Fruit fly (Drosophila melanogaster) whole organism, embryonic: ENCODE measurements around the gene trr.

Source experiments
- Antp ChIP-seq: fragments of 200-800 bp; sonication (Bioruptor generic); optimal IDR thresholded peaks from 3 replicates; lab custom pipeline; 2016; ENCODE audit warnings: missing biosample characterization, missing genetic modification characterization
- B-H2 ChIP-seq: fragments of 200-800 bp; sonication (Bioruptor generic); optimal IDR thresholded peaks from 2 replicates; lab custom pipeline; 2018; ENCODE audit warnings: missing biosample characterization, mild to moderate bottlenecking, missing genetic modification characterization
- CG10209 ChIP-seq: fragments of 200-800 bp; sonication (Bioruptor generic); optimal IDR thresholded peaks from 3 replicates; lab custom pipeline; 2017; ENCODE audit warnings: missing biosample characterization, mild to moderate bottlenecking, missing genetic modification characterization, missing genetic modification reagents
- CG1024 ChIP-seq: fragments of 200-800 bp; sonication (Bioruptor generic); IDR thresholded peaks from 2 replicates; pipeline ENCODE4 v1.3.6; 2022; ENCODE audit warnings: missing biosample characterization, missing genetic modification characterization
- CG10565 ChIP-seq: fragments of 200-800 bp; sonication (Bioruptor generic); optimal IDR thresholded peaks from 3 replicates; lab custom pipeline; 2016; ENCODE audit warnings: missing biosample characterization, mild to moderate bottlenecking, missing genetic modification characterization
- CG13624 ChIP-seq: fragments of 200-800 bp; sonication (Bioruptor generic); optimal IDR thresholded peaks from 2 replicates; lab custom pipeline; 2016; ENCODE audit warnings: missing biosample characterization, missing genetic modification characterization
- CG1603 ChIP-seq: fragments of 200-800 bp; sonication (Bioruptor generic); optimal IDR thresholded peaks from 2 replicates; lab custom pipeline; 2019; ENCODE audit warnings: missing biosample characterization, mild to moderate bottlenecking, missing genetic modification characterization, moderate library complexity
- CG16779 ChIP-seq: fragments of 200-800 bp; sonication (Bioruptor generic); IDR thresholded peaks from 2 replicates; pipeline ENCODE4 v1.3.6; 2022; ENCODE audit warnings: missing biosample characterization, missing genetic modification characterization
- CG17612 ChIP-seq: fragments of 200-800 bp; sonication (Bioruptor generic); IDR thresholded peaks from 2 replicates; pipeline ENCODE4 v1.3.6; 2022; ENCODE audit warnings: missing biosample characterization, missing genetic modification characterization
- CG18476 ChIP-seq: fragments of 200-800 bp; sonication (Bioruptor generic); optimal IDR thresholded peaks from 2 replicates; lab custom pipeline; 2016; ENCODE audit warnings: missing biosample characterization, mild to moderate bottlenecking, missing genetic modification characterization
- CG2129 ChIP-seq: fragments of 200-800 bp; sonication (Bioruptor generic); IDR thresholded peaks from 2 replicates; pipeline ENCODE4 v1.3.6; 2022; ENCODE audit warnings: missing biosample characterization, missing genetic modification characterization; ENCODE audit not compliant: partially characterized antibody
- CG2678 ChIP-seq: fragments of 200-800 bp; sonication (Bioruptor generic); optimal IDR thresholded peaks from 3 replicates; lab custom pipeline; 2019; ENCODE audit warnings: missing biosample characterization, mild to moderate bottlenecking, missing genetic modification characterization, moderate library complexity
- CG30020 ChIP-seq: fragments of 200-800 bp; optimal IDR thresholded peaks from 2 replicates; lab custom pipeline; 2019; ENCODE audit warnings: missing biosample characterization, mild to moderate bottlenecking, missing genetic modification characterization, moderate library complexity
- CG34376 ChIP-seq: fragments of 200-800 bp; sonication (Bioruptor generic); optimal IDR thresholded peaks from 2 replicates; lab custom pipeline; 2018; ENCODE audit warnings: missing biosample characterization, mild to moderate bottlenecking, missing genetic modification characterization
- CG3726 ChIP-seq: fragments of 200-800 bp; sonication (Bioruptor generic); IDR thresholded peaks from 3 replicates; pipeline ENCODE4, ENCODE4 v1.3.6; 2022; ENCODE audit warnings: missing biosample characterization, missing genetic modification characterization
- CG4730 ChIP-seq: fragments of 200-800 bp; sonication (Bioruptor generic); IDR thresholded peaks from 2 replicates; pipeline ENCODE4 v1.3.6; 2022; ENCODE audit warnings: missing biosample characterization, missing genetic modification characterization
- CG6175 ChIP-seq: fragments of 200-800 bp; sonication (Bioruptor generic); IDR thresholded peaks from 3 replicates; pipeline ENCODE4 v1.3.6; 2022; ENCODE audit warnings: missing biosample characterization, missing genetic modification characterization
- CG7556 ChIP-seq: fragments of 200-800 bp; sonication (Bioruptor generic); optimal IDR thresholded peaks from 2 replicates; lab custom pipeline; 2017; ENCODE audit warnings: missing biosample characterization, mild to moderate bottlenecking, missing genetic modification characterization
- CG8388 ChIP-seq: fragments of 200-800 bp; sonication (Bioruptor generic); optimal IDR thresholded peaks from 2 replicates; lab custom pipeline; 2019; ENCODE audit warnings: missing biosample characterization, mild to moderate bottlenecking, missing genetic modification characterization, moderate library complexity
- CG9932 ChIP-seq: fragments of 200-800 bp; sonication (Bioruptor generic); IDR thresholded peaks from 2 replicates; pipeline ENCODE4 v1.3.6; 2022; ENCODE audit warnings: missing biosample characterization, missing genetic modification characterization
- Chrac-16 ChIP-seq: fragments of 200-800 bp; sonication (Bioruptor generic); optimal IDR thresholded peaks from 3 replicates; lab custom pipeline; 2016; ENCODE audit warnings: missing biosample characterization, missing genetic modification characterization
- Dfd ChIP-seq, 2 experiments: fragments of >200 bp; optimal IDR thresholded peaks; 2 replicates each; lab custom pipeline; 2017; ENCODE audit warnings: missing biosample characterization in 2 of 2, missing genetic modification characterization in 2 of 2
- E2f1 ChIP-seq: fragments of 200-800 bp; sonication (Bioruptor generic); IDR thresholded peaks from 2 replicates; pipeline ENCODE4 v1.3.6; 2022; ENCODE audit warnings: missing biosample characterization, missing genetic modification characterization
- Elba2 ChIP-seq: fragments of 200-800 bp; sonication (Bioruptor generic); optimal IDR thresholded peaks from 3 replicates; lab custom pipeline; 2016; ENCODE audit warnings: missing biosample characterization, missing genetic modification characterization
- Gsc ChIP-seq: fragments of 200-800 bp; sonication (Bioruptor generic); IDR thresholded peaks from 2 replicates; pipeline ENCODE4 v1.3.6; 2022; ENCODE audit warnings: missing biosample characterization, missing genetic modification characterization
- H15 ChIP-seq: fragments of 200-800 bp; sonication (Bioruptor generic); IDR thresholded peaks from 3 replicates; pipeline ENCODE4 v1.3.6; 2022; ENCODE audit warnings: missing biosample characterization, missing genetic modification characterization
- HLH3B ChIP-seq: fragments of 200-800 bp; sonication (Bioruptor generic); IDR thresholded peaks from 2 replicates; pipeline ENCODE4 v1.3.6; 2022; ENCODE audit warnings: missing biosample characterization, missing genetic modification characterization
- HLHmδ ChIP-seq: fragments of 200-800 bp; sonication (Bioruptor generic); optimal IDR thresholded peaks from 2 replicates; lab custom pipeline; 2018; ENCODE audit warnings: missing biosample characterization, mild to moderate bottlenecking, missing genetic modification characterization, moderate library complexity
- HmgD ChIP-seq: fragments of 200-800 bp; sonication (Bioruptor generic); optimal IDR thresholded peaks from 3 replicates; lab custom pipeline; 2016; ENCODE audit warnings: missing biosample characterization, missing genetic modification characterization
- Med ChIP-seq: fragments of 200-800 bp; sonication (Bioruptor generic); peaks from one replicate; lab custom pipeline; 2016; ENCODE audit warnings: missing biosample characterization, missing genetic modification characterization, mild to moderate bottlenecking, inconsistent platforms, moderate library complexity
- Mrtf ChIP-seq: fragments of 200-800 bp; sonication (Bioruptor generic); IDR thresholded peaks from 3 replicates; pipeline ENCODE4 v1.3.6; 2022; ENCODE audit warnings: missing biosample characterization, missing genetic modification characterization
- NC2β ChIP-seq: fragments of 200-800 bp; sonication (Bioruptor generic); optimal IDR thresholded peaks from 2 replicates; lab custom pipeline; 2016; ENCODE audit warnings: missing biosample characterization, missing genetic modification characterization
- Oli ChIP-seq: fragments of 200-800 bp; sonication (Bioruptor generic); optimal IDR thresholded peaks from 2 replicates; lab custom pipeline; 2018; ENCODE audit warnings: missing biosample characterization, mild to moderate bottlenecking, missing genetic modification characterization, moderate library complexity
- amos ChIP-seq: fragments of 200-800 bp; sonication (Bioruptor generic); IDR thresholded peaks from 2 replicates; pipeline ENCODE4 v1.3.6; 2022; ENCODE audit warnings: missing biosample characterization, missing genetic modification characterization; ENCODE audit not compliant: partially characterized antibody
- ato ChIP-seq: fragments of 200-800 bp; sonication (Bioruptor generic); IDR thresholded peaks from 2 replicates; pipeline ENCODE4 v1.3.6; 2022; ENCODE audit warnings: missing biosample characterization, missing genetic modification characterization; ENCODE audit not compliant: partially characterized antibody
- bcd ChIP-seq: fragments of 200-800 bp; sonication (Bioruptor generic); optimal IDR thresholded peaks from 2 replicates; lab custom pipeline; 2017; ENCODE audit warnings: missing biosample characterization, mild to moderate bottlenecking, missing genetic modification characterization
- dimm ChIP-seq: fragments of 200-800 bp; sonication (Bioruptor generic); IDR thresholded peaks from 2 replicates; pipeline ENCODE4 v1.3.6; 2022; ENCODE audit warnings: missing biosample characterization, missing genetic modification characterization
- dmrt11E ChIP-seq: fragments of 200-800 bp; sonication (Bioruptor generic); optimal IDR thresholded peaks from 3 replicates; lab custom pipeline; 2018; ENCODE audit warnings: missing biosample characterization, mild to moderate bottlenecking, missing genetic modification characterization, moderate library complexity
- fru ChIP-seq: fragments of >200 bp; optimal IDR thresholded peaks from 2 replicates; lab custom pipeline; 2017
- gem ChIP-seq: fragments of 200-800 bp; sonication (Bioruptor generic); optimal IDR thresholded peaks from 2 replicates; lab custom pipeline; 2019; ENCODE audit warnings: missing biosample characterization, mild to moderate bottlenecking, missing genetic modification characterization, moderate library complexity
- grn ChIP-seq: fragments of 200-800 bp; sonication (Bioruptor generic); optimal IDR thresholded peaks from 3 replicates; lab custom pipeline; 2017; ENCODE audit warnings: missing biosample characterization, missing genetic modification characterization
- inv ChIP-seq: fragments of 200-800 bp; sonication (Bioruptor generic); IDR thresholded peaks from 2 replicates; pipeline ENCODE4 v1.3.6; 2022; ENCODE audit warnings: missing biosample characterization, missing genetic modification characterization; ENCODE audit not compliant: partially characterized antibody
- kah ChIP-seq: fragments of 200-800 bp; sonication (Bioruptor generic); optimal IDR thresholded peaks from 2 replicates; lab custom pipeline; 2018; ENCODE audit warnings: missing biosample characterization, mild to moderate bottlenecking, missing genetic modification characterization
- klu ChIP-seq: fragments of 200-800 bp; sonication (Bioruptor generic); IDR thresholded peaks from 2 replicates; pipeline ENCODE4 v1.3.6; 2022; ENCODE audit warnings: missing biosample characterization, missing genetic modification characterization
- knrl ChIP-seq: fragments of 200-800 bp; sonication (Bioruptor generic); IDR thresholded peaks from 3 replicates; pipeline ENCODE4 v1.3.6; 2022; ENCODE audit warnings: missing biosample characterization, missing genetic modification characterization; ENCODE audit not compliant: partially characterized antibody
- pros ChIP-seq: fragments of 200-800 bp; sonication (Bioruptor generic); optimal IDR thresholded peaks from 3 replicates; lab custom pipeline; 2019; ENCODE audit warnings: missing biosample characterization, mild to moderate bottlenecking, missing genetic modification characterization, moderate library complexity
- pum ChIP-seq: fragments of 200-800 bp; sonication (Bioruptor generic); optimal IDR thresholded peaks from 2 replicates; lab custom pipeline; 2016; ENCODE audit warnings: missing biosample characterization, missing genetic modification characterization
- so ChIP-seq: fragments of 200-800 bp; sonication (Bioruptor generic); IDR thresholded peaks from 3 replicates; pipeline ENCODE4 v1.3.6; 2022; ENCODE audit warnings: missing biosample characterization, missing genetic modification characterization
- stc ChIP-seq: fragments of 200-800 bp; sonication (Bioruptor generic); IDR thresholded peaks from 2 replicates; pipeline ENCODE4 v1.3.6; 2022; ENCODE audit warnings: missing biosample characterization, missing genetic modification characterization
- sug ChIP-seq: fragments of 200-800 bp; optimal IDR thresholded peaks from 2 replicates; lab custom pipeline; 2019; ENCODE audit warnings: missing biosample characterization, mild to moderate bottlenecking, missing genetic modification characterization, moderate library complexity
- tio ChIP-seq: fragments of 200-800 bp; sonication (Bioruptor generic); optimal IDR thresholded peaks from 2 replicates; lab custom pipeline; 2017; ENCODE audit warnings: missing biosample characterization, missing genetic modification characterization, inconsistent platforms
- vvl ChIP-seq: fragments of 200-800 bp; sonication (Bioruptor generic); IDR thresholded peaks from 2 replicates; pipeline ENCODE4 v1.3.6; 2022; ENCODE audit warnings: missing biosample characterization, missing genetic modification characterization

Gene trr

dm6 chrX:1880139-1880556 is 9.6 kb downstream of the trr start, which contains the start of gene Coa8 (continued):
- peak; percentile 56 for TF ChIP-seq amos
- peak; percentile 33 for TF ChIP-seq sug
- TF ChIP-seq CG34376 (GFP tag; lab: Kevin White, UChicago) = peak; percentile 30
- TF ChIP-seq fru = no peak
- no peak for TF ChIP-seq CG4730 (GFP tag; lab: Robert Waterston, UW)
- 0 out of 3 replicates have a peak, but pooled peaks have one; percentile 44 for TF ChIP-seq so
- peak; percentile 40 for TF ChIP-seq CG13624 (GFP tag; lab: Kevin White, UChicago)
- TF ChIP-seq dmrt11E (tag; lab: Kevin White, UChicago) = peak; percentile 6
- no peak for TF ChIP-seq CG10209 (GFP tag; lab: Kevin White, UChicago)
- no peak; the same call in 1 of the 2 replicates for TF ChIP-seq vvl (GFP tag; lab: Robert Waterston, UW)
- peak; percentile 37 for TF ChIP-seq inv (GFP tag; lab: Robert Waterston, UW)
- no peak for TF ChIP-seq CG17612 (GFP tag; lab: Robert Waterston, UW)
- TF ChIP-seq Med = peak; percentile 89
- TF ChIP-seq CG9932 (GFP tag; lab: Robert Waterston, UW) = peak; percentile 61
- peak; percentile 63; the same call in 2 of the 3 replicates for TF ChIP-seq knrl (GFP tag; lab: Robert Waterston, UW)
- TF ChIP-seq Elba2 (GFP tag; lab: Kevin White, UChicago) = peak; percentile 22
- no peak for TF ChIP-seq CG2129 (GFP tag; lab: Robert Waterston, UW)
- TF ChIP-seq CG7556 (GFP tag; lab: Kevin White, UChicago) = no peak
- TF ChIP-seq Dfd (GFP tag; optimal IDR thresholded peaks at IDR 0.05; lab: Kevin White, UChicago) = no peak
- TF ChIP-seq CG3726 (GFP tag; lab: Robert Waterston, UW) = no peak
- peak; percentile 46 for TF ChIP-seq pum (GFP tag; lab: Kevin White, UChicago)
- TF ChIP-seq CG18476 (GFP tag; lab: Kevin White, UChicago) = no peak
- no peak for TF ChIP-seq CG8388
- peak; percentile 17 for TF ChIP-seq Oli
- peak; percentile 29; the same call in 1 of the 2 replicates for TF ChIP-seq klu (GFP tag; lab: Robert Waterston, UW)
- TF ChIP-seq stc = no peak
- TF ChIP-seq E2f1 (GFP tag; lab: Robert Waterston, UW) = no peak
- no peak; the same call in 2 of the 3 replicates for TF ChIP-seq H15 (GFP tag; lab: Robert Waterston, UW)
- peak; percentile 37 for TF ChIP-seq bcd (GFP tag; lab: Kevin White, UChicago)
- TF ChIP-seq HLH3B (GFP tag; lab: Robert Waterston, UW) = no peak
- peak; percentile 14 for TF ChIP-seq Chrac-16 (GFP tag; lab: Kevin White, UChicago)
- no peak for TF ChIP-seq grn (GFP tag; lab: Kevin White, UChicago)
- no peak for TF ChIP-seq CG6175
- TF ChIP-seq Antp = peak; percentile 47
- TF ChIP-seq gem (tag; lab: Kevin White, UChicago) = no peak
- no peak for TF ChIP-seq CG2678 (tag; lab: Kevin White, UChicago)
- TF ChIP-seq CG30020 = no peak
- TF ChIP-seq Mrtf (GFP tag; lab: Robert Waterston, UW) = no peak
- no peak for TF ChIP-seq CG10565
- peak; percentile 54 for TF ChIP-seq CG1603
- TF ChIP-seq B-H2 (GFP tag; lab: Kevin White, UChicago) = peak; percentile 9
- TF ChIP-seq HLHmδ (GFP tag; lab: Kevin White, UChicago) = no peak
- TF ChIP-seq dimm (GFP tag; lab: Robert Waterston, UW) = no peak
- TF ChIP-seq kah = no peak
- no peak for TF ChIP-seq tio (GFP tag; lab: Kevin White, UChicago)
- no peak for TF ChIP-seq CG16779
- TF ChIP-seq NC2β (GFP tag; lab: Kevin White, UChicago) = no peak
- no peak for TF ChIP-seq CG1024 (GFP tag; lab: Robert Waterston, UW)
- TF ChIP-seq Gsc (GFP tag; lab: Robert Waterston, UW) = no peak
- TF ChIP-seq HmgD = no peak
- TF ChIP-seq ato = no peak; the same call in 1 of the 2 replicates
- no peak for TF ChIP-seq pros (GFP tag; lab: Kevin White, UChicago)
